Fruit fly (Drosophila melanogaster) whole organism, embryonic: Measurements from ENCODE around the gene CG14787.

ENCODE experiments used
- Antp ChIP-seq: fragments of 200-800 bp; sonication (Bioruptor generic); optimal IDR thresholded peaks from 3 replicates; lab custom pipeline; 2016; ENCODE audit warnings: missing biosample characterization, missing genetic modification characterization
- Asciz ChIP-seq: fragments of 200-800 bp; sonication (Bioruptor generic); optimal IDR thresholded peaks from 2 replicates; lab custom pipeline; 2017; ENCODE audit warnings: missing biosample characterization, mild to moderate bottlenecking, missing genetic modification characterization, missing genetic modification reagents
- CG10267 ChIP-seq: fragments of 200-800 bp; sonication (Bioruptor generic); optimal IDR thresholded peaks from 2 replicates; lab custom pipeline; 2018; ENCODE audit warnings: missing biosample characterization, mild to moderate bottlenecking, missing genetic modification characterization, moderate library complexity
- CG11093 ChIP-seq: fragments of 200-800 bp; sonication (Bioruptor generic); IDR thresholded peaks from 3 replicates; pipeline ENCODE4 v1.3.6; 2022; ENCODE audit warnings: missing biosample characterization, missing genetic modification characterization
- CG12155 ChIP-seq: fragments of 200-800 bp; sonication (Bioruptor generic); optimal IDR thresholded peaks from 3 replicates; lab custom pipeline; 2016; ENCODE audit warnings: missing biosample characterization, missing genetic modification characterization
- CG12769 ChIP-seq: fragments of 200-800 bp; sonication (Bioruptor generic); optimal IDR thresholded peaks from 2 replicates; lab custom pipeline; 2019; ENCODE audit warnings: missing biosample characterization, mild to moderate bottlenecking, missing genetic modification characterization, moderate library complexity
- CG13894 ChIP-seq: fragments of 200-800 bp; sonication (Bioruptor generic); optimal IDR thresholded peaks from 3 replicates; lab custom pipeline; 2018; ENCODE audit warnings: missing biosample characterization, mild to moderate bottlenecking, missing genetic modification characterization, moderate library complexity
- CG15479 ChIP-seq: fragments of 200-800 bp; sonication (Bioruptor generic); optimal IDR thresholded peaks from 3 replicates; lab custom pipeline; 2019; ENCODE audit warnings: missing biosample characterization, mild to moderate bottlenecking, missing genetic modification characterization, moderate library complexity
- CG18599 ChIP-seq: fragments of 200-800 bp; sonication (Bioruptor generic); optimal IDR thresholded peaks from 3 replicates; lab custom pipeline; 2017; ENCODE audit warnings: missing biosample characterization, missing genetic modification characterization, mild to moderate bottlenecking, moderate library complexity, missing genetic modification reagents
- CG30020 ChIP-seq: fragments of 200-800 bp; optimal IDR thresholded peaks from 2 replicates; lab custom pipeline; 2019; ENCODE audit warnings: missing biosample characterization, mild to moderate bottlenecking, missing genetic modification characterization, moderate library complexity
- CG32767 ChIP-seq: fragments of 200-800 bp; sonication (Bioruptor generic); IDR thresholded peaks from 2 replicates; pipeline ENCODE4 v1.3.6; 2022; ENCODE audit warnings: missing biosample characterization, missing genetic modification characterization
- CG4328 ChIP-seq: fragments of 200-800 bp; sonication (Bioruptor generic); optimal IDR thresholded peaks from 3 replicates; lab custom pipeline; 2017; ENCODE audit warnings: missing biosample characterization, missing genetic modification reagents, missing genetic modification characterization
- CG4617 ChIP-seq: fragments of 200-800 bp; sonication (Bioruptor generic); optimal IDR thresholded peaks from 3 replicates; lab custom pipeline; 2016; ENCODE audit warnings: missing biosample characterization, missing genetic modification characterization, borderline replicate concordance
- Dip3 ChIP-seq: fragments of 200-800 bp; sonication (Bioruptor generic); optimal IDR thresholded peaks from 3 replicates; lab custom pipeline; 2016; ENCODE audit warnings: missing biosample characterization, missing genetic modification characterization
- ERR ChIP-seq: fragments of 200-800 bp; sonication (Bioruptor generic); optimal IDR thresholded peaks from 2 replicates; lab custom pipeline; 2016; ENCODE audit warnings: missing biosample characterization, missing genetic modification characterization
- HLHmδ ChIP-seq: fragments of 200-800 bp; sonication (Bioruptor generic); optimal IDR thresholded peaks from 2 replicates; lab custom pipeline; 2018; ENCODE audit warnings: missing biosample characterization, mild to moderate bottlenecking, missing genetic modification characterization, moderate library complexity
- HmgD ChIP-seq: fragments of 200-800 bp; sonication (Bioruptor generic); optimal IDR thresholded peaks from 3 replicates; lab custom pipeline; 2016; ENCODE audit warnings: missing biosample characterization, missing genetic modification characterization
- Hmx ChIP-seq: fragments of 200-800 bp; sonication (Bioruptor generic); optimal IDR thresholded peaks from 2 replicates; lab custom pipeline; 2016; ENCODE audit warnings: missing biosample characterization, missing genetic modification characterization
- Lim3 ChIP-seq: fragments of 200-800 bp; sonication (Bioruptor generic); IDR thresholded peaks from 2 replicates; pipeline ENCODE4 v1.3.6; 2022; ENCODE audit warnings: missing biosample characterization, missing genetic modification characterization
- Lpt ChIP-seq: fragments of >200 bp; optimal IDR thresholded peaks from 2 replicates; lab custom pipeline; 2018; ENCODE audit warnings: missing biosample characterization, missing genetic modification characterization
- Mad ChIP-seq: fragments of 200-800 bp; sonication (Bioruptor generic); optimal IDR thresholded peaks from 2 replicates; lab custom pipeline; 2016; ENCODE audit warnings: missing biosample characterization, missing genetic modification characterization
- Mes4 ChIP-seq: fragments of 200-800 bp; sonication (Bioruptor generic); optimal IDR thresholded peaks from 2 replicates; lab custom pipeline; 2016; ENCODE audit warnings: missing biosample characterization, missing genetic modification characterization
- Sin3A ChIP-seq: fragments of >200 bp; optimal IDR thresholded peaks from 2 replicates; lab custom pipeline; 2018
- Six4 ChIP-seq: fragments of 200-800 bp; sonication (Bioruptor generic); optimal IDR thresholded peaks from 2 replicates; lab custom pipeline; 2016; ENCODE audit warnings: missing biosample characterization, missing genetic modification characterization
- Sry-δ ChIP-seq: fragments of 200-800 bp; sonication (Bioruptor generic); optimal IDR thresholded peaks from 2 replicates; lab custom pipeline; 2016; ENCODE audit warnings: missing biosample characterization, missing genetic modification characterization
- Tbp ChIP-seq: fragments of >200 bp; optimal IDR thresholded peaks from 2 replicates; lab custom pipeline; 2018; ENCODE audit warnings: missing biosample characterization, missing genetic modification characterization
- Trl ChIP-seq, 3 experiments: fragments of >200 bp in 2 of 3; fragments of 200-800 bp in 1 of 3; sonication (Bioruptor generic) in 1 of 3; optimal IDR thresholded peaks; 2 replicates in 1 of 3; 3 replicates in 2 of 3; lab custom pipeline; 2016 to 2017; ENCODE audit warnings: missing biosample characterization in 1 of 3, missing genetic modification characterization in 1 of 3
- Xbp1 ChIP-seq: fragments of 200-800 bp; sonication (Bioruptor generic); optimal IDR thresholded peaks from 3 replicates; lab custom pipeline; 2016; ENCODE audit warnings: missing biosample characterization, mild to moderate bottlenecking, missing genetic modification characterization
- Xrp1 ChIP-seq: fragments of 200-800 bp; sonication (Bioruptor generic); IDR thresholded peaks from 2 replicates; pipeline ENCODE4 v1.3.6; 2022; ENCODE audit warnings: missing biosample characterization, missing genetic modification characterization
- ara ChIP-seq: fragments of 200-800 bp; sonication (Bioruptor generic); IDR thresholded peaks from 2 replicates; pipeline ENCODE4 v1.3.6; 2022; ENCODE audit warnings: missing biosample characterization, missing genetic modification characterization
- chif ChIP-seq, 2 experiments: fragments of 200-800 bp; sonication (Bioruptor generic); optimal IDR thresholded peaks; 3 replicates each; lab custom pipeline; 2016; ENCODE audit warnings: missing biosample characterization in 2 of 2, missing genetic modification characterization in 2 of 2
- corto ChIP-seq: fragments of 200-800 bp; sonication (Bioruptor generic); optimal IDR thresholded peaks from 2 replicates; lab custom pipeline; 2016; ENCODE audit warnings: missing biosample characterization, mild to moderate bottlenecking, missing genetic modification characterization, moderate library complexity
- dan ChIP-seq: fragments of 200-800 bp; sonication (Bioruptor generic); IDR thresholded peaks from 2 replicates; pipeline ENCODE4 v1.3.6; 2022; ENCODE audit warnings: missing biosample characterization, missing genetic modification characterization
- dmrt99B ChIP-seq: fragments of 200-800 bp; sonication (Bioruptor generic); optimal IDR thresholded peaks from 2 replicates; lab custom pipeline; 2018; ENCODE audit warnings: missing biosample characterization, mild to moderate bottlenecking, missing genetic modification characterization, moderate library complexity
- dpn ChIP-seq, 2 experiments: fragments of 200-800 bp; sonication (Bioruptor generic); optimal IDR thresholded peaks; 3 replicates each; lab custom pipeline; 2016; ENCODE audit warnings: missing biosample characterization in 2 of 2, missing genetic modification characterization in 2 of 2
- eve ChIP-seq, 2 experiments: fragments of >200 bp; optimal IDR thresholded peaks; 2 replicates each; lab custom pipeline; 2017; ENCODE audit warnings: missing biosample characterization in 2 of 2, missing genetic modification characterization in 2 of 2
- exex ChIP-seq: fragments of 200-800 bp; sonication (Bioruptor generic); optimal IDR thresholded peaks from 4 replicates; lab custom pipeline; 2018; ENCODE audit warnings: missing biosample characterization, mild to moderate bottlenecking, missing genetic modification characterization, moderate library complexity
- eyg ChIP-seq: fragments of 200-800 bp; sonication (Bioruptor generic); optimal IDR thresholded peaks from 3 replicates; lab custom pipeline; 2016; ENCODE audit warnings: missing biosample characterization, missing genetic modification characterization
- ham ChIP-seq: fragments of 200-800 bp; sonication (Bioruptor generic); IDR thresholded peaks from 2 replicates; pipeline ENCODE4 v1.3.6; 2022; ENCODE audit warnings: missing biosample characterization, missing genetic modification characterization
- ind ChIP-seq: fragments of 200-800 bp; sonication (Bioruptor generic); optimal IDR thresholded peaks from 3 replicates; lab custom pipeline; 2016; ENCODE audit warnings: missing biosample characterization, missing genetic modification characterization
- insv ChIP-seq, 2 experiments: fragments of 200-800 bp; sonication (Bioruptor generic); optimal IDR thresholded peaks; 3 replicates each; lab custom pipeline; 2016 to 2018; ENCODE audit warnings: missing biosample characterization in 2 of 2, missing genetic modification characterization in 2 of 2
- lmd ChIP-seq: fragments of 200-800 bp; sonication (Bioruptor generic); IDR thresholded peaks from 2 replicates; pipeline ENCODE4 v1.3.6; 2022; ENCODE audit warnings: missing biosample characterization, missing genetic modification characterization
- mirr ChIP-seq: fragments of 200-800 bp; sonication (Bioruptor generic); optimal IDR thresholded peaks from 3 replicates; lab custom pipeline; 2018; ENCODE audit warnings: missing biosample characterization, mild to moderate bottlenecking, missing genetic modification characterization
- oc ChIP-seq: fragments of 200-800 bp; sonication (Bioruptor generic); optimal IDR thresholded peaks from 2 replicates; lab custom pipeline; 2018; ENCODE audit warnings: missing biosample characterization, mild to moderate bottlenecking, missing genetic modification characterization, moderate library complexity
- p53 ChIP-seq: fragments of 200-800 bp; sonication (Bioruptor generic); optimal IDR thresholded peaks from 2 replicates; lab custom pipeline; 2016; ENCODE audit warnings: missing biosample characterization, missing genetic modification characterization
- prd ChIP-seq, 3 experiments: fragments of >200 bp in 2 of 3; fragments of 200-800 bp in 1 of 3; sonication (Bioruptor generic) in 1 of 3; optimal IDR thresholded peaks in 2 of 3; IDR thresholded peaks in 1 of 3; 2 replicates in 2 of 3; 3 replicates in 1 of 3; pipeline versions ENCODE4 v1.3.6 to Lab custom; 2017 to 2022; ENCODE audit warnings: missing biosample characterization in 1 of 3, missing genetic modification characterization in 1 of 3
- sens-2 ChIP-seq: fragments of 200-800 bp; sonication (Bioruptor generic); IDR thresholded peaks from 2 replicates; pipeline ENCODE4 v1.3.6; 2022; ENCODE audit warnings: missing biosample characterization, missing genetic modification characterization
- seq ChIP-seq: fragments of 200-800 bp; sonication (Bioruptor generic); IDR thresholded peaks from 2 replicates; pipeline ENCODE4 v1.3.6; 2022; ENCODE audit warnings: missing biosample characterization, missing genetic modification characterization
- ttk ChIP-seq: fragments of 200-800 bp; sonication (Bioruptor generic); IDR thresholded peaks from 2 replicates; pipeline ENCODE4 v2.1.2; 2022; ENCODE audit warnings: missing biosample characterization, missing genetic modification characterization
- tup ChIP-seq: fragments of 200-800 bp; sonication (Bioruptor generic); optimal IDR thresholded peaks from 2 replicates; lab custom pipeline; 2016; ENCODE audit warnings: missing biosample characterization, mild to moderate bottlenecking, missing genetic modification characterization, moderate library complexity
- vnd ChIP-seq: fragments of 200-800 bp; sonication (Bioruptor generic); IDR thresholded peaks from 3 replicates; pipeline ENCODE4 v1.3.6; 2022; ENCODE audit warnings: missing biosample characterization, missing genetic modification characterization; ENCODE audit not compliant: partially characterized antibody

Gene CG14787

DNA sequence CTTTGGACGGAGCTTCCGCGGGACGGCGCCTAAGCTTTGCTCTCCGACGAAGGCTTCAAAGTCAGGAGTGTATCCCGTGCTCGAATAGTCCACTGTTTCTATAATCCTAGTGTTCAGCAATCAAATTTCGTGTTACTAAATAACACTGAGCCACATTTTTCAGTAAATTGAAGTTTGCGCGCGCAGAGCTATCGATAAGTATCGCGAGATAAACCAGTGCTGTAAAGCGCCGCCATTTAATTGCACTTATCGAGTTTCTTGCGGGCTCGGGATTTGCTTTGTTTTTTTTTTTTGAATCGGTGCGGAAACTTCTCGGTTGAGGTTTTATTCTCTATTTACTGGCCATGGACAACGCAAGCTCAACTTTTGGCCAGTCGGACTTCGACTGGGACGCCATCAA, 15.4 kb upstream of the CG14787 start, which contains the start of the genes Rab27 and mei-38 (continued):
- no peak for TF ChIP-seq Tbp (GFP tag; lab: Kevin White, UChicago)
- TF ChIP-seq Mad (GFP tag; lab: Kevin White, UChicago) = no peak
- TF ChIP-seq CG11093 (GFP tag; lab: Robert Waterston, UW) = no peak
- TF ChIP-seq Dip3 = peak; percentile 2
- TF ChIP-seq CG13894 = no peak
- no peak for TF ChIP-seq Trl (optimal IDR thresholded peaks at IDR 0.05; lab: Kevin White, UChicago)
- TF ChIP-seq Trl (GFP tag; optimal IDR thresholded peaks at IDR 0.05; lab: Kevin White, UChicago) = no peak
- TF ChIP-seq Xrp1 (GFP tag; lab: Robert Waterston, UW) = 0 out of 2 replicates have a peak, but pooled peaks have one; percentile 34
- TF ChIP-seq ham (GFP tag; lab: Robert Waterston, UW) = no peak
- TF ChIP-seq Lim3 (GFP tag; lab: Robert Waterston, UW) = no peak
- TF ChIP-seq CG12769 (tag; lab: Kevin White, UChicago) = no peak
- TF ChIP-seq CG12155 (GFP tag; lab: Kevin White, UChicago) = peak; percentile 17
- no peak for TF ChIP-seq Mes4 (GFP tag; lab: Kevin White, UChicago)
- peak; percentile 40 to 56 for TF ChIP-seq dpn (GFP tag; optimal IDR thresholded peaks at IDR 0.05; lab: Kevin White, UChicago)
- TF ChIP-seq mirr (GFP tag; lab: Kevin White, UChicago) = no peak
- TF ChIP-seq Six4 (GFP tag; lab: Kevin White, UChicago) = no peak
- TF ChIP-seq oc (tag; lab: Kevin White, UChicago) = no peak
- TF ChIP-seq CG18599 = peak; percentile 2
- no peak for TF ChIP-seq insv (GFP tag; optimal IDR thresholded peaks at IDR 0.05; lab: Kevin White, UChicago)
- TF ChIP-seq HLHmδ (GFP tag; lab: Kevin White, UChicago) = no peak
- TF ChIP-seq sens-2 = no peak
- TF ChIP-seq CG32767 (GFP tag; lab: Robert Waterston, UW) = 0 out of 2 replicates have a peak, but pooled peaks have one; percentile 27
- TF ChIP-seq CG10267 = peak; percentile 97
- TF ChIP-seq dmrt99B = no peak
- no peak for TF ChIP-seq CG15479 (GFP tag; lab: Kevin White, UChicago)
- TF ChIP-seq prd (optimal IDR thresholded peaks at IDR 0.05; lab: Kevin White, UChicago) = no peak
- TF ChIP-seq prd (GFP tag; IDR thresholded peaks at IDR 0.05; lab: Robert Waterston, UW) = 0 out of 3 replicates have a peak, but pooled peaks have one; percentile 16
- TF ChIP-seq ind (GFP tag; lab: Kevin White, UChicago) = no peak
- no peak for TF ChIP-seq Asciz (GFP tag; lab: Kevin White, UChicago)
- no peak for TF ChIP-seq dan (GFP tag; lab: Robert Waterston, UW)
- no peak for TF ChIP-seq seq
- TF ChIP-seq chif (GFP tag; optimal IDR thresholded peaks at IDR 0.05; lab: Kevin White, UChicago) = no peak
- TF ChIP-seq ara (GFP tag; lab: Robert Waterston, UW) = no peak
- TF ChIP-seq Sry-δ (GFP tag; lab: Kevin White, UChicago) = peak; percentile 76
- TF ChIP-seq HmgD (GFP tag; lab: Kevin White, UChicago) = peak; percentile 34
- no peak for TF ChIP-seq CG4328 (GFP tag; lab: Kevin White, UChicago)
- no peak for TF ChIP-seq CG4617 (GFP tag; lab: Kevin White, UChicago)
- no peak for TF ChIP-seq tup
- TF ChIP-seq Lpt = no peak
- TF ChIP-seq exex (tag; lab: Kevin White, UChicago) = no peak
- TF ChIP-seq CG30020 = no peak
- no peak for TF ChIP-seq eve (GFP tag; optimal IDR thresholded peaks at IDR 0.05; lab: Kevin White, UChicago)
- peak; percentile 59 for TF ChIP-seq Sin3A (lab: Kevin White, UChicago)
- TF ChIP-seq Hmx (GFP tag; lab: Kevin White, UChicago) = no peak
- TF ChIP-seq lmd (GFP tag; lab: Robert Waterston, UW) = no peak
- no peak for TF ChIP-seq ttk (GFP tag; lab: Robert Waterston, UW)
- no peak for TF ChIP-seq corto
- no peak for TF ChIP-seq p53 (GFP tag; lab: Kevin White, UChicago)
- TF ChIP-seq ERR (GFP tag; lab: Kevin White, UChicago) = no peak
- TF ChIP-seq Xbp1 (GFP tag; lab: Kevin White, UChicago) = peak; percentile 20
- TF ChIP-seq vnd = 0 out of 3 replicates have a peak, but pooled peaks have one; percentile 45
- TF ChIP-seq eyg (GFP tag; lab: Kevin White, UChicago) = no peak
- peak; percentile 32 for TF ChIP-seq Antp (GFP tag; lab: Kevin White, UChicago)
